Worm (Caenorhabditis elegans) whole organism, late embryonic: ENCODE data around the gene H12I13.1.

Source experiments
- ama-1 ChIP-seq: fragments of 150-350 bp; optimal IDR thresholded peaks from 2 replicates; lab custom pipeline; 2014
- dve-1 ChIP-seq: sonication (generic microtip); optimal IDR thresholded peaks from 2 replicates; lab custom pipeline; 2017; ENCODE audit warnings: antibody characterized with exemption, mild to moderate bottlenecking, missing genetic modification characterization, missing compliant biosample characterization
- elt-2 ChIP-seq: sonication (generic microtip); optimal IDR thresholded peaks from 2 replicates; lab custom pipeline; 2016; ENCODE audit warnings: missing genetic modification reagents, missing genetic modification characterization, missing compliant biosample characterization
- elt-4 ChIP-seq: sonication (generic microtip); optimal IDR thresholded peaks from 2 replicates; lab custom pipeline; 2016; ENCODE audit warnings: missing genetic modification characterization, missing compliant biosample characterization
- fkh-6 ChIP-seq: sonication (generic microtip); optimal IDR thresholded peaks from 2 replicates; lab custom pipeline; 2016; ENCODE audit warnings: missing genetic modification characterization, missing compliant biosample characterization
- hlh-15 ChIP-seq: sonication (generic microtip); optimal IDR thresholded peaks from 2 replicates; lab custom pipeline; 2016; ENCODE audit warnings: missing genetic modification characterization, missing compliant biosample characterization
- nhr-11 ChIP-seq: fragments of 150-350 bp; optimal IDR thresholded peaks from 2 replicates; lab custom pipeline; 2014; ENCODE audit warnings: missing biosample characterization, missing genetic modification characterization
- pha-4 ChIP-seq: fragments of 150-350 bp; optimal IDR thresholded peaks from 2 replicates; lab custom pipeline; 2018; ENCODE audit warnings: missing biosample characterization, missing genetic modification reagents, missing genetic modification characterization
- sdc-2 ChIP-seq: sonication (generic microtip); optimal IDR thresholded peaks from 2 replicates; lab custom pipeline; 2016; ENCODE audit warnings: missing genotype, missing genetic modification characterization, missing compliant biosample characterization
- tbx-2 ChIP-seq: sonication (generic microtip); optimal IDR thresholded peaks from 2 replicates; lab custom pipeline; 2016; ENCODE audit warnings: missing genetic modification characterization, missing compliant biosample characterization
- unc-86 ChIP-seq: sonication (generic microtip); optimal IDR thresholded peaks from 2 replicates; lab custom pipeline; 2016; ENCODE audit warnings: missing genetic modification characterization, missing compliant biosample characterization

DNA sequence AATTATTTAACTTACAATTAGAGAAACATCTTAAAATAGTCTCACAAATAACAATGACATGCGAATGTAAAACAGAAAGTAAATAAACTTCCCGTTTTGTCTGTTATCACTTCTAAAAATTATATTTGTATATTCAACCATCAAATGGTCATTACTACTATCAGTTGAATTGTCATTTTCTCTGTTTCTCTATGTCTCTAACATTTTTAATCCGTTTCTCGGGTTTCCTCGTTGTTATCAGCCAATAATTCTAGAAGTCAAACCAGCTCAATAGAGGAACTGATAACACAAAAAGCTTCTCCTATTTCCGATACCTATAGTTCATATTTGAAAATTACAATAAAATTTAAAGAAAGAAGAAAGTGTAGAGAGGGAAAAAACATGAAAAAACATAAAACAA lies 40.3 kb downstream of the H12I13.1 start:
- peak; percentile 94 for TF ChIP-seq elt-2
- no peak for TF ChIP-seq unc-86 (tag; lab: Kevin White, UChicago)
- TF ChIP-seq tbx-2 (tag; lab: Kevin White, UChicago) = no peak
- no peak for TF ChIP-seq nhr-11
- no peak for TF ChIP-seq elt-4
- no peak for TF ChIP-seq fkh-6
- no peak for TF ChIP-seq pha-4 (tag; lab: Kevin White, UChicago)
- TF ChIP-seq ama-1 (lab: Kevin White, UChicago) = no peak
- TF ChIP-seq hlh-15 (tag; lab: Kevin White, UChicago) = no peak
- no peak for TF ChIP-seq dve-1
- TF ChIP-seq sdc-2 (tag; lab: Kevin White, UChicago) = no peak
